Worm (Caenorhabditis elegans): Measurements from ENCODE around the gene mrps-22.

mrps-22 gene

ce11 chrII:10550173-10550572 is 32.2 kb upstream of the mrps-22 start (continued):
- TF ChIP-seq ama-1 (optimal IDR thresholded peaks at IDR 0.05) (peak; percentile 73), nhr-77 (tag; optimal IDR thresholded peaks at IDR 0.05) (no peak), dve-1 (tag; optimal IDR thresholded peaks at IDR 0.05; ENCODE audit: insufficient read depth) (no peak), ZK337.2 (GFP tag; IDR thresholded peaks at IDR 0.05) (no peak), gei-8 (GFP tag; optimal IDR thresholded peaks at IDR 0.05) (no peak), Y48G9A.11 (GFP tag; IDR thresholded peaks at IDR 0.05) (no peak), mdt-29 (GFP tag; IDR thresholded peaks at IDR 0.05) (0 out of 2 replicates have a peak, but pooled peaks have one; percentile 36), ceh-28 (tag; optimal IDR thresholded peaks at IDR 0.05) (no peak), aly-2 (tag; optimal IDR thresholded peaks at IDR 0.05) (no peak)

DNA sequence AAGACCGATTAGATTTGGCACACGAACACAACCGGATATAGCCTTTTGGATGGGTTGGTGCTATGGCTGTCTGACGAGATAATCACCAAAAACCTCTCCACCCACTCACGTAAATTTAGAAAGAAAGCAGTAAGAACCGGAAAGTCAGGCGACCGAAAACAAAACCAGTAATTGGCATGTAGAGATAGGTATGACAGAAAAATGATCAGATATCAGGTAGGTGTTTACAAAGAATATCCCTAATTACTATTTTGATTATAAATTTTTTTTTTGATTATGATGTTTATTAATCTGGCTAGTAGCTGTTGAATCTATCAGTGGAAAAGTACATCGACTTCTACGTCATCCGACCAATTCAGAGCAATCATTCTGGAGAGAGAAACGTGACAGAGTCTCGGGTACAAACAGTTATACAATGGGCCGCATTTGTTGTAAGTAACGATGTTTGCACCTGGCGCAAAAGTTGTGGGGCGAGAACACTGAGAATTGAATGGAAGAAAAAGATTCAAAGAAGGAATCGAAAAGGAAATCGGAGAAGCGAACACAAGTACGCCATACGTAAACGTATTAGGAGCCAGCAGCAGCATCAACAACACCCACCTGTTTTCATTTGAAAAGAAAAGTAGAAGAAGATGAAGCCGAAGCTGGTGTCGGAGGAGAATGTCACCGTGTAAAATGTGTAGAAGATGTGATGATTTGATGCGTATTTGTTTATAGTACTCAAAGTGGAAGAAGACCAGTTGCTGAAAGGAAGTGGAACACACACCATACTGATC is 31.4 kb upstream of the mrps-22 start:
- TF ChIP-seq ceh-20 (GFP tag; IDR thresholded peaks at IDR 0.05) = no peak
- no peak for TF ChIP-seq lin-15B (tag; optimal IDR thresholded peaks at IDR 0.05)
- TF ChIP-seq madf-5 (GFP tag; IDR thresholded peaks at IDR 0.05) = 0 out of 4 replicates have a peak, but pooled peaks of 1 of the 2 experiments have one; percentile 7
- TF ChIP-seq ctbp-1 (GFP tag; IDR thresholded peaks at IDR 0.05) = no peak
- TF ChIP-seq dpl-1 (GFP tag; optimal IDR thresholded peaks at IDR 0.05) = no peak
- TF ChIP-seq tag-97 (GFP tag; IDR thresholded peaks at IDR 0.05) = no peak
- no peak for TF ChIP-seq saeg-2 (GFP tag; IDR thresholded peaks at IDR 0.05)
- peak in 1 of 2 experiments; percentile 15 for TF ChIP-seq mdl-1 (tag; optimal IDR thresholded peaks at IDR 0.05)
- TF ChIP-seq ceh-62 (tag; optimal IDR thresholded peaks at IDR 0.05) = no peak
- no peak; the same call in 1 of the 2 replicates for TF ChIP-seq lin-38 (GFP tag; IDR thresholded peaks at IDR 0.05)
- no peak for TF ChIP-seq lsy-2 (tag; optimal IDR thresholded peaks at IDR 0.05)
- TF ChIP-seq lin-13 (GFP tag; optimal IDR thresholded peaks at IDR 0.05) = no peak
- peak; percentile 31 for TF ChIP-seq mep-1 (tag; optimal IDR thresholded peaks at IDR 0.05)
- TF ChIP-seq madf-9 (GFP tag; conservative IDR thresholded peaks at IDR 0.05) = 0 out of 2 replicates have a peak, but pooled peaks have one; percentile 16
- TF ChIP-seq daf-12 (tag; optimal IDR thresholded peaks at IDR 0.05) = no peak
- no peak for TF ChIP-seq attf-4 (tag; optimal IDR thresholded peaks at IDR 0.05)
- peak; percentile 14 for TF ChIP-seq hlh-30 (tag; optimal IDR thresholded peaks at IDR 0.05; ENCODE audit: insufficient read depth)
- peak; percentile 25 for TF ChIP-seq nhr-11 (tag; optimal IDR thresholded peaks at IDR 0.05)
- TF ChIP-seq mxl-2 (GFP tag; conservative IDR thresholded peaks at IDR 0.05) = no peak
- no peak for TF ChIP-seq nhr-102 (tag; optimal IDR thresholded peaks at IDR 0.05)
- peak; percentile 14 for TF ChIP-seq rbr-2 (tag; optimal IDR thresholded peaks at IDR 0.05)
- peak; percentile 92 for TF ChIP-seq aha-1 (tag)
- TF ChIP-seq ztf-7 (tag; optimal IDR thresholded peaks at IDR 0.05) = no peak
- no peak for TF ChIP-seq nhr-77 (tag; optimal IDR thresholded peaks at IDR 0.05)
- peak; percentile 79 for TF ChIP-seq ama-1 (optimal IDR thresholded peaks at IDR 0.05)
- TF ChIP-seq nhr-25 (tag; optimal IDR thresholded peaks at IDR 0.05; ENCODE audit: borderline replicate concordance, insufficient read depth) = no peak
- TF ChIP-seq dmd-8 (GFP tag; IDR thresholded peaks at IDR 0.05) = no peak
- TF ChIP-seq nhr-42 (GFP tag; IDR thresholded peaks at IDR 0.05) = no peak
- TF ChIP-seq egl-27 (tag; optimal IDR thresholded peaks at IDR 0.05) = no peak
- no peak for TF ChIP-seq lin-1 (GFP tag; IDR thresholded peaks at IDR 0.05)
- peak in 1 of 2 experiments; percentile 91 for TF ChIP-seq unc-62 (GFP tag; optimal IDR thresholded peaks at IDR 0.05 in 1 of 2)
- TF ChIP-seq unc-62 (tag; optimal IDR thresholded peaks at IDR 0.05) = no peak

Measured in whole organism, L4 larva.